Fruit fly (Drosophila melanogaster) Kc167 (cell line): ENCODE measurements around the gene CG33268.

ENCODE experiments used
- Sin3A ChIP-seq: fragments of >200 bp; optimal IDR thresholded peaks from 2 replicates; lab custom pipeline; 2018; ENCODE audit warnings: missing external identifiers
- psq ChIP-seq: fragments of >200 bp; optimal IDR thresholded peaks from 2 replicates; lab custom pipeline; 2017; ENCODE audit warnings: missing external identifiers
- ttk ChIP-seq: sonication (Bioruptor generic); optimal IDR thresholded peaks from 2 replicates; lab custom pipeline; 2017; ENCODE audit warnings: missing external identifiers

dm6 chr3L:11634551-11634950, 43.5 kb upstream of the CG33268 start:
- no peak for TF ChIP-seq Sin3A (lab: Kevin White, UChicago)
- TF ChIP-seq ttk (lab: Kevin White, UChicago) = no peak
- TF ChIP-seq psq (lab: Kevin White, UChicago) = no peak
